Worm (Caenorhabditis elegans): ENCODE results near the gene ugt-12.

ce11 chrV:4857561-4857960 is 31.9 kb downstream of the ugt-12 start:
- no peak for TF ChIP-seq lin-29 (GFP tag; IDR thresholded peaks at IDR 0.05)
- no peak for TF ChIP-seq nhr-6 (tag; optimal IDR thresholded peaks at IDR 0.05)
- no peak for TF ChIP-seq arid-1 (GFP tag; conservative IDR thresholded peaks at IDR 0.05)
- TF ChIP-seq lin-13 (GFP tag; optimal IDR thresholded peaks at IDR 0.05) = no peak
- no peak for TF ChIP-seq mep-1 (tag; optimal IDR thresholded peaks at IDR 0.05)
- no peak for TF ChIP-seq Y75B8A.6 (GFP tag; IDR thresholded peaks at IDR 0.05)
- TF ChIP-seq mxl-2 (GFP tag; conservative IDR thresholded peaks at IDR 0.05) = no peak
- no peak for TF ChIP-seq nhr-76 (tag; optimal IDR thresholded peaks at IDR 0.05)
- no peak for TF ChIP-seq lir-3 (tag; optimal IDR thresholded peaks at IDR 0.05)
- TF ChIP-seq Y105C5A.15 (GFP tag; IDR thresholded peaks at IDR 0.05) = no peak
